Worm (Caenorhabditis elegans) whole organism, early embryonic: ENCODE results near the gene nos-2.

Experiments used
- ama-1 ChIP-seq: fragments of 150-350 bp; optimal IDR thresholded peaks from 2 replicates; lab custom pipeline; 2014
- ceh-36 ChIP-seq: sonication (generic microtip); optimal IDR thresholded peaks from 2 replicates; lab custom pipeline; 2016; ENCODE audit warnings: missing genetic modification characterization, inconsistent platforms, missing compliant biosample characterization
- tbx-11 ChIP-seq: fragments of 200-800 bp; sonication (Bioruptor generic); IDR thresholded peaks from 2 replicates; pipeline ENCODE4 v1.3.6; 2022; ENCODE audit warnings: missing genetic modification characterization, missing compliant biosample characterization

DNA sequence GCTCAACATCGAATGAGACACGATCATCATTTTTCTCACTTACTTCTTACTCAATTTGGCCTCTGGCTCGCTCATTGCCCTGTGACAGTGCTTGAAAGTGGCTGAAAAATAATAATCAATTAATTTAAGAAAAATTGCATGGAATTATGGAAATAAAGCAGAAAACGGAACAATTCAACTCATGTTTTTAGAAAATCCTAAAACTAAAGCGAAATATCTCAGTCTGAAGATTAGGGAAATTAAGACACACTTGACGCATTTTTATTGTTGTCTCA lies 6.8 kb downstream of the nos-2 start, which contains the start of gene kars-1:
- TF ChIP-seq ama-1 (lab: Kevin White, UChicago) (no peak), ceh-36 (tag; lab: Kevin White, UChicago) (no peak), tbx-11 (GFP tag; lab: Robert Waterston, UW) (no peak)
